Worm (Caenorhabditis elegans): ENCODE results near the gene nhr-234.

The nhr-234 gene

ce11 chrII:12669342-12669741, 32.9 kb downstream of the nhr-234 start:
- no peak for TF ChIP-seq snpc-4 (tag; optimal IDR thresholded peaks at IDR 0.05)
- TF ChIP-seq lin-14 (GFP tag; optimal IDR thresholded peaks at IDR 0.05) = peak; percentile 1
- TF ChIP-seq fkh-10 (GFP tag; optimal IDR thresholded peaks at IDR 0.05) = peak; percentile 69

- TF ChIP-seq C04F5.9 (tag; optimal IDR thresholded peaks at IDR 0.05) (no peak), dsc-1 (tag; optimal IDR thresholded peaks at IDR 0.05) (no peak), nhr-237 (tag; optimal IDR thresholded peaks at IDR 0.05) (no peak), ztf-4 (tag; optimal IDR thresholded peaks at IDR 0.05) (no peak), elt-3 (tag; optimal IDR thresholded peaks at IDR 0.05) (no peak), hlh-17 (GFP tag; optimal IDR thresholded peaks at IDR 0.05; ENCODE audit: borderline replicate concordance) (no peak), sox-4 (tag; optimal IDR thresholded peaks at IDR 0.05) (no peak), efl-1 (optimal IDR thresholded peaks at IDR 0.05) (no peak), efl-1 (GFP tag; optimal IDR thresholded peaks at IDR 0.05 in 1 of 2) (no peak), hlh-4 (tag; optimal IDR thresholded peaks at IDR 0.05) (no peak), lsy-2 (tag; optimal IDR thresholded peaks at IDR 0.05) (no peak), jun-1 (tag; optimal IDR thresholded peaks at IDR 0.05) (no peak), Y116A8C.19 (tag; optimal IDR thresholded peaks at IDR 0.05; ENCODE audit: borderline replicate concordance) (no peak), lin-14 (GFP tag; optimal IDR thresholded peaks at IDR 0.05) (no peak), unc-130 (tag; optimal IDR thresholded peaks at IDR 0.05) (no peak), nhr-47 (tag; optimal IDR thresholded peaks at IDR 0.05) (no peak), dpl-1 (GFP tag; optimal IDR thresholded peaks at IDR 0.05) (no peak), pax-3 (tag; optimal IDR thresholded peaks at IDR 0.05) (no peak), nhr-85 (tag) (no peak), lir-3 (tag; optimal IDR thresholded peaks at IDR 0.05; ENCODE audit: poor library complexity) (no peak)
Measured at ce11 chrII:12669882-12670281, 33.4 kb downstream of the nhr-234 start.

- TF ChIP-seq ceh-8 (GFP tag; optimal IDR thresholded peaks at IDR 0.05) (no peak), fkh-4 (tag; optimal IDR thresholded peaks at IDR 0.05; ENCODE audit: borderline replicate concordance) (no peak), mab-9 (GFP tag; IDR thresholded peaks at IDR 0.05) (peak; percentile 40; the same call in 1 of the 2 replicates), efl-1 (optimal IDR thresholded peaks at IDR 0.05) (no peak), efl-1 (GFP tag; optimal IDR thresholded peaks at IDR 0.05 in 1 of 2) (peak in 1 of 2 experiments; percentile 28)
Measured at ce11 chrII:12670877-12671864, 34.7 kb downstream of the nhr-234 start.

- TF ChIP-seq ceh-82 (tag; optimal IDR thresholded peaks at IDR 0.05) = no peak
- peak; percentile 66 for TF ChIP-seq nhr-85 (tag)
Measured at ce11 chrII:12671892-12672291, 35.4 kb downstream of the nhr-234 start.

- no peak for TF ChIP-seq C34B4.2 (tag; optimal IDR thresholded peaks at IDR 0.05)
- TF ChIP-seq ets-5 (GFP tag; IDR thresholded peaks at IDR 0.05) = no peak
- TF ChIP-seq dsc-1 (tag; optimal IDR thresholded peaks at IDR 0.05) = no peak
- TF ChIP-seq fkh-8 (tag; optimal IDR thresholded peaks at IDR 0.05) = peak; percentile 4
- TF ChIP-seq vab-15 (tag; optimal IDR thresholded peaks at IDR 0.05) = no peak
- TF ChIP-seq efl-1 (optimal IDR thresholded peaks at IDR 0.05) = no peak
- peak in 1 of 2 experiments; percentile 27 for TF ChIP-seq efl-1 (GFP tag; optimal IDR thresholded peaks at IDR 0.05 in 1 of 2)
- no peak for TF ChIP-seq lin-15B (tag; optimal IDR thresholded peaks at IDR 0.05)
- no peak for TF ChIP-seq nhr-84 (tag; optimal IDR thresholded peaks at IDR 0.05)
- TF ChIP-seq alr-1 (tag; optimal IDR thresholded peaks at IDR 0.05; ENCODE audit: borderline replicate concordance) = no peak
- TF ChIP-seq nhr-19 (GFP tag; conservative IDR thresholded peaks at IDR 0.05) = 0 out of 2 replicates have a peak, but pooled peaks have one; percentile 4
Measured at ce11 chrII:12672512-12672911, 36.0 kb downstream of the nhr-234 start.

All from whole organism, L1 larva.